Fruit fly (Drosophila melanogaster) whole organism, embryonic: Measurements from ENCODE around the gene fusl.

ENCODE experiments used
- Bgb ChIP-seq: fragments of 200-800 bp; sonication (Bioruptor generic); IDR thresholded peaks from 2 replicates; pipeline ENCODE4 v1.3.6; 2022; ENCODE audit warnings: missing biosample characterization, missing genetic modification characterization; ENCODE audit not compliant: partially characterized antibody
- Blimp-1 ChIP-seq: fragments of 200-800 bp; sonication (Bioruptor generic); optimal IDR thresholded peaks from 3 replicates; lab custom pipeline; 2018; ENCODE audit warnings: missing biosample characterization, missing genetic modification characterization, mild to moderate bottlenecking, moderate library complexity, missing genetic modification reagents
- CG11085 ChIP-seq: fragments of 200-800 bp; sonication (Bioruptor generic); IDR thresholded peaks from 2 replicates; pipeline ENCODE4 v1.3.6; 2022; ENCODE audit warnings: missing biosample characterization, missing genetic modification characterization
- CG11560 ChIP-seq: fragments of 200-800 bp; sonication (Bioruptor generic); IDR thresholded peaks from 3 replicates; pipeline ENCODE4 v1.3.6; 2022; ENCODE audit warnings: missing biosample characterization, missing genetic modification characterization
- CG11696 ChIP-seq: fragments of 200-800 bp; sonication (Bioruptor generic); IDR thresholded peaks from 2 replicates; pipeline ENCODE4 v1.3.6; 2022; ENCODE audit warnings: missing biosample characterization, missing genetic modification characterization
- CG12071 ChIP-seq: fragments of 200-800 bp; sonication (Bioruptor generic); optimal IDR thresholded peaks from 3 replicates; lab custom pipeline; 2018; ENCODE audit warnings: missing biosample characterization, mild to moderate bottlenecking, missing genetic modification characterization
- CG13775 ChIP-seq: fragments of 200-800 bp; sonication (Bioruptor generic); optimal IDR thresholded peaks from 3 replicates; lab custom pipeline; 2017; ENCODE audit warnings: missing biosample characterization, mild to moderate bottlenecking, missing genetic modification characterization
- CG16779 ChIP-seq: fragments of 200-800 bp; sonication (Bioruptor generic); IDR thresholded peaks from 2 replicates; pipeline ENCODE4 v1.3.6; 2022; ENCODE audit warnings: missing biosample characterization, missing genetic modification characterization
- CG16813 ChIP-seq: fragments of 200-800 bp; sonication (Bioruptor generic); IDR thresholded peaks from 3 replicates; pipeline ENCODE4 v1.3.6; 2022; ENCODE audit warnings: missing biosample characterization, missing genetic modification characterization; ENCODE audit not compliant: partially characterized antibody
- CG17186 ChIP-seq: fragments of 200-800 bp; sonication (Bioruptor generic); optimal IDR thresholded peaks from 3 replicates; lab custom pipeline; 2017; ENCODE audit warnings: missing biosample characterization, missing genetic modification reagents, missing genetic modification characterization
- CG17802 ChIP-seq: fragments of 200-800 bp; sonication (Bioruptor generic); optimal IDR thresholded peaks from 2 replicates; lab custom pipeline; 2018; ENCODE audit warnings: missing biosample characterization, mild to moderate bottlenecking, missing genetic modification characterization, moderate library complexity
- CG31365 ChIP-seq: fragments of 200-800 bp; sonication (Bioruptor generic); optimal IDR thresholded peaks from 2 replicates; lab custom pipeline; 2018; ENCODE audit warnings: missing biosample characterization, mild to moderate bottlenecking, missing genetic modification characterization
- CG33557 ChIP-seq: fragments of 200-800 bp; sonication (Bioruptor generic); optimal IDR thresholded peaks from 2 replicates; lab custom pipeline; 2019; ENCODE audit warnings: missing biosample characterization, mild to moderate bottlenecking, missing genetic modification characterization, moderate library complexity
- CG34376 ChIP-seq: fragments of 200-800 bp; sonication (Bioruptor generic); optimal IDR thresholded peaks from 2 replicates; lab custom pipeline; 2018; ENCODE audit warnings: missing biosample characterization, mild to moderate bottlenecking, missing genetic modification characterization
- CG3838 ChIP-seq: fragments of 200-800 bp; sonication (Bioruptor generic); optimal IDR thresholded peaks from 3 replicates; lab custom pipeline; 2016; ENCODE audit warnings: missing biosample characterization, missing genetic modification characterization
- CG4328 ChIP-seq: fragments of 200-800 bp; sonication (Bioruptor generic); optimal IDR thresholded peaks from 3 replicates; lab custom pipeline; 2017; ENCODE audit warnings: missing biosample characterization, missing genetic modification reagents, missing genetic modification characterization
- CG6683 ChIP-seq: fragments of 200-800 bp; sonication (Bioruptor generic); optimal IDR thresholded peaks from 2 replicates; lab custom pipeline; 2017; ENCODE audit warnings: missing biosample characterization, mild to moderate bottlenecking, missing genetic modification characterization, missing genetic modification reagents
- CG6765 ChIP-seq: fragments of 200-800 bp; sonication (Bioruptor generic); optimal IDR thresholded peaks from 3 replicates; lab custom pipeline; 2017; ENCODE audit warnings: missing biosample characterization, mild to moderate bottlenecking, missing genetic modification characterization
- CG6791 ChIP-seq: fragments of 200-800 bp; sonication (Bioruptor generic); IDR thresholded peaks from 3 replicates; pipeline ENCODE4 v1.3.6; 2022; ENCODE audit warnings: missing biosample characterization, missing genetic modification characterization; ENCODE audit not compliant: partially characterized antibody
- CG7839 ChIP-seq: fragments of 200-800 bp; sonication (Bioruptor generic); optimal IDR thresholded peaks from 3 replicates; lab custom pipeline; 2018; ENCODE audit warnings: missing biosample characterization, mild to moderate bottlenecking, missing genetic modification characterization, moderate library complexity
- CG9817 ChIP-seq: fragments of 200-800 bp; sonication (Bioruptor generic); optimal IDR thresholded peaks from 2 replicates; lab custom pipeline; 2018; ENCODE audit warnings: missing biosample characterization, mild to moderate bottlenecking, missing genetic modification characterization, moderate library complexity
- Dip3 ChIP-seq: fragments of 200-800 bp; sonication (Bioruptor generic); optimal IDR thresholded peaks from 3 replicates; lab custom pipeline; 2016; ENCODE audit warnings: missing biosample characterization, missing genetic modification characterization
- HLH4C ChIP-seq: fragments of 200-800 bp; sonication (Bioruptor generic); IDR thresholded peaks from 3 replicates; pipeline ENCODE4 v1.3.6; 2022; ENCODE audit warnings: missing biosample characterization, missing genetic modification characterization; ENCODE audit not compliant: partially characterized antibody
- Hand ChIP-seq: fragments of 200-800 bp; sonication (Bioruptor generic); optimal IDR thresholded peaks from 2 replicates; lab custom pipeline; 2017; ENCODE audit warnings: mild to moderate bottlenecking, missing biosample characterization, missing genetic modification reagents, missing genetic modification characterization
- HmgZ ChIP-seq: fragments of 200-800 bp; sonication (Bioruptor generic); optimal IDR thresholded peaks from 2 replicates; lab custom pipeline; 2018; ENCODE audit warnings: missing biosample characterization, mild to moderate bottlenecking, missing genetic modification characterization
- Hr51 ChIP-seq, 2 experiments: fragments of 200-800 bp; sonication (Bioruptor generic); optimal IDR thresholded peaks; 2 replicates in 1 of 2; 3 replicates in 1 of 2; lab custom pipeline; 2016 to 2018; ENCODE audit warnings: missing biosample characterization in 2 of 2, missing genetic modification characterization in 2 of 2, mild to moderate bottlenecking in 1 of 2, moderate library complexity in 1 of 2
- Hsf ChIP-seq: fragments of 200-800 bp; sonication (Bioruptor generic); optimal IDR thresholded peaks from 3 replicates; lab custom pipeline; 2016; ENCODE audit warnings: missing biosample characterization, missing genetic modification characterization
- Meics ChIP-seq: fragments of 200-800 bp; sonication (Bioruptor generic); optimal IDR thresholded peaks from 2 replicates; lab custom pipeline; 2017; ENCODE audit warnings: missing biosample characterization, mild to moderate bottlenecking, missing genetic modification characterization
- Xrp1 ChIP-seq: fragments of 200-800 bp; sonication (Bioruptor generic); IDR thresholded peaks from 2 replicates; pipeline ENCODE4 v1.3.6; 2022; ENCODE audit warnings: missing biosample characterization, missing genetic modification characterization
- ara ChIP-seq: fragments of 200-800 bp; sonication (Bioruptor generic); IDR thresholded peaks from 2 replicates; pipeline ENCODE4 v1.3.6; 2022; ENCODE audit warnings: missing biosample characterization, missing genetic modification characterization
- az2 ChIP-seq: fragments of 200-800 bp; sonication (Bioruptor generic); optimal IDR thresholded peaks from 3 replicates; lab custom pipeline; 2016; ENCODE audit warnings: missing biosample characterization, missing genetic modification characterization
- ci ChIP-seq: fragments of 200-800 bp; sonication (Bioruptor generic); IDR thresholded peaks from 3 replicates; pipeline ENCODE4 v1.3.6; 2022; ENCODE audit warnings: missing biosample characterization, missing genetic modification characterization
- corto ChIP-seq: fragments of 200-800 bp; sonication (Bioruptor generic); optimal IDR thresholded peaks from 2 replicates; lab custom pipeline; 2016; ENCODE audit warnings: missing biosample characterization, mild to moderate bottlenecking, missing genetic modification characterization, moderate library complexity
- crc ChIP-seq: fragments of 200-800 bp; sonication (Bioruptor generic); optimal IDR thresholded peaks from 2 replicates; lab custom pipeline; 2016; ENCODE audit warnings: missing biosample characterization, missing genetic modification characterization
- en ChIP-seq: fragments of 200-800 bp; sonication (Bioruptor generic); optimal IDR thresholded peaks from 2 replicates; lab custom pipeline; 2016; ENCODE audit warnings: missing biosample characterization, missing genetic modification characterization
- fru ChIP-seq: fragments of >200 bp; optimal IDR thresholded peaks from 2 replicates; lab custom pipeline; 2017
- fu2 ChIP-seq: fragments of 200-800 bp; sonication (Bioruptor generic); optimal IDR thresholded peaks from 2 replicates; lab custom pipeline; 2016; ENCODE audit warnings: missing biosample characterization, missing genetic modification characterization
- gt ChIP-seq: fragments of 200-800 bp; sonication (Bioruptor generic); IDR thresholded peaks from 2 replicates; pipeline ENCODE4 v1.3.6; 2022; ENCODE audit warnings: missing biosample characterization, missing genetic modification characterization
- inv ChIP-seq: fragments of 200-800 bp; sonication (Bioruptor generic); IDR thresholded peaks from 2 replicates; pipeline ENCODE4 v1.3.6; 2022; ENCODE audit warnings: missing biosample characterization, missing genetic modification characterization; ENCODE audit not compliant: partially characterized antibody
- lbe ChIP-seq: fragments of 200-800 bp; sonication (Bioruptor generic); optimal IDR thresholded peaks from 2 replicates; lab custom pipeline; 2016; ENCODE audit warnings: missing biosample characterization, mild to moderate bottlenecking, missing genetic modification characterization
- nau ChIP-seq: fragments of 200-800 bp; sonication (Bioruptor generic); optimal IDR thresholded peaks from 3 replicates; lab custom pipeline; 2017; ENCODE audit warnings: missing biosample characterization, mild to moderate bottlenecking, missing genetic modification characterization, missing genetic modification reagents
- nom ChIP-seq: fragments of 200-800 bp; sonication (Bioruptor generic); optimal IDR thresholded peaks from 2 replicates; lab custom pipeline; 2017; ENCODE audit warnings: missing biosample characterization, missing genetic modification characterization, mild to moderate bottlenecking, moderate library complexity, missing genetic modification reagents
- phol ChIP-seq: fragments of 200-800 bp; sonication (Bioruptor generic); optimal IDR thresholded peaks from 3 replicates; lab custom pipeline; 2018; ENCODE audit warnings: missing biosample characterization, mild to moderate bottlenecking, missing genetic modification characterization, moderate library complexity
- pita ChIP-seq: fragments of 200-800 bp; sonication (Bioruptor generic); optimal IDR thresholded peaks from 2 replicates; lab custom pipeline; 2017; ENCODE audit warnings: missing biosample characterization, mild to moderate bottlenecking, missing genetic modification characterization
- rib ChIP-seq: fragments of 200-800 bp; sonication (Bioruptor generic); IDR thresholded peaks from 2 replicates; pipeline ENCODE4 v1.3.6; 2022; ENCODE audit warnings: missing biosample characterization, missing genetic modification characterization
- row ChIP-seq: fragments of 200-800 bp; sonication (Bioruptor generic); IDR thresholded peaks from 3 replicates; pipeline ENCODE4 v1.3.6; 2022; ENCODE audit warnings: missing biosample characterization, missing genetic modification characterization
- scrt ChIP-seq: fragments of 200-800 bp; sonication (Bioruptor generic); optimal IDR thresholded peaks from 2 replicates; lab custom pipeline; 2018; ENCODE audit warnings: missing biosample characterization, mild to moderate bottlenecking, missing genetic modification characterization, moderate library complexity
- sna ChIP-seq: fragments of 200-800 bp; sonication (Bioruptor generic); IDR thresholded peaks from 2 replicates; pipeline ENCODE4 v1.3.6; 2022; ENCODE audit warnings: missing biosample characterization, missing genetic modification characterization; ENCODE audit not compliant: partially characterized antibody
- ttk ChIP-seq: fragments of 200-800 bp; sonication (Bioruptor generic); IDR thresholded peaks from 2 replicates; pipeline ENCODE4 v2.1.2; 2022; ENCODE audit warnings: missing biosample characterization, missing genetic modification characterization
- vnd ChIP-seq: fragments of 200-800 bp; sonication (Bioruptor generic); IDR thresholded peaks from 3 replicates; pipeline ENCODE4 v1.3.6; 2022; ENCODE audit warnings: missing biosample characterization, missing genetic modification characterization; ENCODE audit not compliant: partially characterized antibody

fusl gene

dm6 chr2L:5292977-5293513 lies 44.8 kb downstream of the fusl start (continued):
- TF ChIP-seq HLH4C (no peak), CG7839 (tag; lab: Kevin White, UChicago) (peak; percentile 83), CG12071 (peak; percentile 62), Dip3 (no peak), CG6765 (GFP tag; lab: Kevin White, UChicago) (no peak), nom (GFP tag; lab: Kevin White, UChicago) (peak; percentile 92), CG33557 (peak; percentile 83), en (peak; percentile 55), vnd (GFP tag; lab: Robert Waterston, UW) (no peak), lbe (GFP tag; lab: Kevin White, UChicago) (peak; percentile 98), Hsf (GFP tag; lab: Kevin White, UChicago) (peak; percentile 72), sna (no peak), scrt (GFP tag; lab: Kevin White, UChicago) (peak; percentile 49), ci (peak; percentile 78), pita (GFP tag; lab: Kevin White, UChicago) (no peak), CG31365 (peak; percentile 19), fru (lab: Kevin White, UChicago) (no peak), rib (GFP tag; lab: Robert Waterston, UW) (no peak), CG9817 (tag; lab: Kevin White, UChicago) (peak; percentile 5), Bgb (GFP tag; lab: Robert Waterston, UW) (no peak), HmgZ (tag; lab: Kevin White, UChicago) (peak; percentile 50), ara (GFP tag; lab: Robert Waterston, UW) (peak; percentile 82), CG17186 (GFP tag; lab: Kevin White, UChicago) (peak; percentile 63), nau (GFP tag; lab: Kevin White, UChicago) (peak; percentile 79), Hand (GFP tag; lab: Kevin White, UChicago) (peak; percentile 25), CG4328 (peak; percentile 32), fu2 (GFP tag; lab: Kevin White, UChicago) (peak; percentile 35), crc (GFP tag; lab: Kevin White, UChicago) (peak; percentile 55), inv (GFP tag; lab: Robert Waterston, UW) (no peak), CG13775 (GFP tag; lab: Kevin White, UChicago) (peak; percentile 48), ttk (GFP tag; lab: Robert Waterston, UW) (0 out of 2 replicates have a peak, but pooled peaks have one; percentile 40), CG16813 (GFP tag; lab: Robert Waterston, UW) (no peak), az2 (peak; percentile 70), CG11696 (GFP tag; lab: Robert Waterston, UW) (peak; percentile 96)
- TF ChIP-seq, all 482 proteins: peak for 321

dm6 chr2L:5292643-5292963 lies 45.3 kb downstream of the fusl start:
- TF ChIP-seq CG7839 (tag; lab: Kevin White, UChicago) = peak; percentile 1
- TF ChIP-seq row = peak; percentile 31; the same call in 2 of the 3 replicates
- TF ChIP-seq Blimp-1 (GFP tag; lab: Kevin White, UChicago) = peak; percentile 1
- no peak for TF ChIP-seq Meics (GFP tag; lab: Kevin White, UChicago)
- no peak for TF ChIP-seq CG11085 (GFP tag; lab: Robert Waterston, UW)
- no peak for TF ChIP-seq CG34376 (GFP tag; lab: Kevin White, UChicago)
- peak; percentile 95 for TF ChIP-seq lbe (GFP tag; lab: Kevin White, UChicago)
- TF ChIP-seq phol (tag; lab: Kevin White, UChicago) = peak; percentile 14
- no peak for TF ChIP-seq CG6683 (GFP tag; lab: Kevin White, UChicago)
- no peak for TF ChIP-seq Hr51 (GFP tag; optimal IDR thresholded peaks at IDR 0.05; lab: Kevin White, UChicago)
- no peak for TF ChIP-seq CG16779 (GFP tag; lab: Robert Waterston, UW)
- peak; percentile 30; the same call in 1 of the 2 replicates for TF ChIP-seq Xrp1 (GFP tag; lab: Robert Waterston, UW)
- no peak for TF ChIP-seq CG6791
- TF ChIP-seq CG11560 = no peak
- TF ChIP-seq CG17802 (tag; lab: Kevin White, UChicago) = no peak
- TF ChIP-seq CG3838 (GFP tag; lab: Kevin White, UChicago) = no peak
- TF ChIP-seq gt = no peak
- TF ChIP-seq pita (GFP tag; lab: Kevin White, UChicago) = no peak
- peak; percentile 95 for TF ChIP-seq corto (GFP tag; lab: Kevin White, UChicago)
- peak; percentile 87 for TF ChIP-seq nom (GFP tag; lab: Kevin White, UChicago)
